Fruit fly (Drosophila melanogaster) whole organism, embryonic: ENCODE data around the gene Ac3.

Experiments
- Abd-B ChIP-seq: fragments of 200-800 bp; sonication (Bioruptor generic); optimal IDR thresholded peaks from 2 replicates; lab custom pipeline; 2018; ENCODE audit warnings: missing biosample characterization, mild to moderate bottlenecking, missing genetic modification characterization, moderate library complexity
- Atf3 ChIP-seq: fragments of 200-800 bp; sonication (Bioruptor generic); optimal IDR thresholded peaks from 3 replicates; lab custom pipeline; 2016; ENCODE audit warnings: missing biosample characterization, missing genetic modification characterization
- B-H2 ChIP-seq: fragments of 200-800 bp; sonication (Bioruptor generic); optimal IDR thresholded peaks from 2 replicates; lab custom pipeline; 2018; ENCODE audit warnings: missing biosample characterization, mild to moderate bottlenecking, missing genetic modification characterization
- CG11560 ChIP-seq: fragments of 200-800 bp; sonication (Bioruptor generic); IDR thresholded peaks from 3 replicates; pipeline ENCODE4 v1.3.6; 2022; ENCODE audit warnings: missing biosample characterization, missing genetic modification characterization
- CG12299 ChIP-seq: fragments of 200-800 bp; sonication (Bioruptor generic); optimal IDR thresholded peaks from 2 replicates; lab custom pipeline; 2018; ENCODE audit warnings: missing biosample characterization, mild to moderate bottlenecking, missing genetic modification characterization
- CG12391 ChIP-seq: fragments of 200-800 bp; sonication (Bioruptor generic); optimal IDR thresholded peaks from 3 replicates; lab custom pipeline; 2018; ENCODE audit warnings: missing biosample characterization, mild to moderate bottlenecking, missing genetic modification characterization, moderate library complexity
- CG13424 ChIP-seq: fragments of 200-800 bp; sonication (Bioruptor generic); optimal IDR thresholded peaks from 2 replicates; lab custom pipeline; 2019; ENCODE audit warnings: missing biosample characterization, mild to moderate bottlenecking, missing genetic modification characterization, moderate library complexity
- CG15073 ChIP-seq: fragments of 200-800 bp; sonication (Bioruptor generic); optimal IDR thresholded peaks from 2 replicates; lab custom pipeline; 2016; ENCODE audit warnings: missing biosample characterization, missing genetic modification characterization
- CG17802 ChIP-seq: fragments of 200-800 bp; sonication (Bioruptor generic); optimal IDR thresholded peaks from 2 replicates; lab custom pipeline; 2018; ENCODE audit warnings: missing biosample characterization, mild to moderate bottlenecking, missing genetic modification characterization, moderate library complexity
- CG18599 ChIP-seq: fragments of 200-800 bp; sonication (Bioruptor generic); optimal IDR thresholded peaks from 3 replicates; lab custom pipeline; 2017; ENCODE audit warnings: missing biosample characterization, missing genetic modification characterization, mild to moderate bottlenecking, moderate library complexity, missing genetic modification reagents
- CG2889 ChIP-seq: fragments of 200-800 bp; sonication (Bioruptor generic); IDR thresholded peaks from 3 replicates; pipeline ENCODE4 v1.3.6; 2022; ENCODE audit warnings: missing biosample characterization, missing genetic modification characterization
- CG30431 ChIP-seq: fragments of 200-800 bp; sonication (Bioruptor generic); optimal IDR thresholded peaks from 2 replicates; lab custom pipeline; 2017; ENCODE audit warnings: missing biosample characterization, missing genetic modification characterization
- CG3065 ChIP-seq: fragments of 200-800 bp; sonication (Bioruptor generic); optimal IDR thresholded peaks from 2 replicates; lab custom pipeline; 2016; ENCODE audit warnings: missing biosample characterization, missing genetic modification characterization
- CG3163 ChIP-seq: fragments of 200-800 bp; sonication (Bioruptor generic); optimal IDR thresholded peaks from 3 replicates; lab custom pipeline; 2016; ENCODE audit warnings: missing biosample characterization, missing genetic modification characterization
- CG4617 ChIP-seq: fragments of 200-800 bp; sonication (Bioruptor generic); optimal IDR thresholded peaks from 3 replicates; lab custom pipeline; 2016; ENCODE audit warnings: missing biosample characterization, missing genetic modification characterization, borderline replicate concordance
- CG7556 ChIP-seq: fragments of 200-800 bp; sonication (Bioruptor generic); optimal IDR thresholded peaks from 2 replicates; lab custom pipeline; 2017; ENCODE audit warnings: missing biosample characterization, mild to moderate bottlenecking, missing genetic modification characterization
- CG9727 ChIP-seq: fragments of 200-800 bp; sonication (Bioruptor generic); optimal IDR thresholded peaks from 3 replicates; lab custom pipeline; 2017; ENCODE audit warnings: missing biosample characterization, mild to moderate bottlenecking, missing genetic modification characterization
- Camta ChIP-seq: fragments of 200-800 bp; sonication (Bioruptor generic); optimal IDR thresholded peaks from 2 replicates; lab custom pipeline; 2016; ENCODE audit warnings: missing biosample characterization, missing genetic modification characterization
- CrebB ChIP-seq: fragments of 200-800 bp; sonication (Bioruptor generic); optimal IDR thresholded peaks from 3 replicates; lab custom pipeline; 2018; ENCODE audit warnings: missing biosample characterization, mild to moderate bottlenecking, missing genetic modification characterization
- D19B ChIP-seq: fragments of 200-800 bp; sonication (Bioruptor generic); optimal IDR thresholded peaks from 2 replicates; lab custom pipeline; 2017; ENCODE audit warnings: missing biosample characterization, mild to moderate bottlenecking, missing genetic modification characterization
- Dad ChIP-seq: fragments of 200-800 bp; sonication (Bioruptor generic); optimal IDR thresholded peaks from 3 replicates; lab custom pipeline; 2016; ENCODE audit warnings: missing biosample characterization, missing genetic modification characterization
- Elba2 ChIP-seq: fragments of 200-800 bp; sonication (Bioruptor generic); optimal IDR thresholded peaks from 3 replicates; lab custom pipeline; 2016; ENCODE audit warnings: missing biosample characterization, missing genetic modification characterization
- Ets65A ChIP-seq: fragments of 200-800 bp; sonication (Bioruptor generic); peaks from one replicate; lab custom pipeline; 2016; ENCODE audit warnings: missing biosample characterization, missing genetic modification characterization
- H15 ChIP-seq: fragments of 200-800 bp; sonication (Bioruptor generic); IDR thresholded peaks from 3 replicates; pipeline ENCODE4 v1.3.6; 2022; ENCODE audit warnings: missing biosample characterization, missing genetic modification characterization
- Hr39 ChIP-seq: fragments of >200 bp; optimal IDR thresholded peaks from 2 replicates; lab custom pipeline; 2017
- Mad ChIP-seq: fragments of 200-800 bp; sonication (Bioruptor generic); optimal IDR thresholded peaks from 2 replicates; lab custom pipeline; 2016; ENCODE audit warnings: missing biosample characterization, missing genetic modification characterization
- Ravus ChIP-seq: fragments of 200-800 bp; sonication (Bioruptor generic); IDR thresholded peaks from 2 replicates; pipeline ENCODE4 v1.3.6; 2022; ENCODE audit warnings: missing biosample characterization, missing genetic modification characterization
- Rx ChIP-seq: fragments of 200-800 bp; sonication (Bioruptor generic); IDR thresholded peaks from 2 replicates; pipeline ENCODE4 v1.3.6; 2022; ENCODE audit warnings: missing biosample characterization, missing genetic modification characterization
- Scr ChIP-seq: fragments of 200-800 bp; sonication (Bioruptor generic); IDR thresholded peaks from 2 replicates; pipeline ENCODE4 v1.3.6; 2022; ENCODE audit warnings: missing biosample characterization, missing genetic modification characterization; ENCODE audit not compliant: partially characterized antibody
- al ChIP-seq: fragments of 200-800 bp; sonication (Bioruptor generic); IDR thresholded peaks from 2 replicates; pipeline ENCODE4 v1.3.6; 2022; ENCODE audit warnings: missing biosample characterization, missing genetic modification characterization
- bowl ChIP-seq: fragments of 200-800 bp; sonication (Bioruptor generic); IDR thresholded peaks from 2 replicates; pipeline ENCODE4 v1.3.6; 2022; ENCODE audit warnings: missing biosample characterization, missing genetic modification characterization
- br ChIP-seq: fragments of >200 bp; optimal IDR thresholded peaks from 2 replicates; lab custom pipeline; 2017
- bsh ChIP-seq, 2 experiments: fragments of 200-800 bp; sonication (Bioruptor generic); optimal IDR thresholded peaks; 2 replicates each; lab custom pipeline; 2017 to 2018; ENCODE audit warnings: mild to moderate bottlenecking in 2 of 2, missing biosample characterization in 2 of 2, missing genetic modification characterization in 2 of 2, moderate library complexity in 1 of 2
- cas ChIP-seq: fragments of 200-800 bp; sonication (Bioruptor generic); IDR thresholded peaks from 2 replicates; pipeline ENCODE4 v1.3.6; 2022; ENCODE audit warnings: missing biosample characterization, missing genetic modification characterization
- corto ChIP-seq: fragments of 200-800 bp; sonication (Bioruptor generic); optimal IDR thresholded peaks from 2 replicates; lab custom pipeline; 2016; ENCODE audit warnings: missing biosample characterization, mild to moderate bottlenecking, missing genetic modification characterization, moderate library complexity
- da ChIP-seq: fragments of 200-800 bp; sonication (Bioruptor generic); optimal IDR thresholded peaks from 2 replicates; lab custom pipeline; 2016; ENCODE audit warnings: missing biosample characterization, missing genetic modification characterization
- danr ChIP-seq: fragments of 200-800 bp; sonication (Bioruptor generic); IDR thresholded peaks from 2 replicates; pipeline ENCODE4 v1.3.6; 2022; ENCODE audit warnings: missing biosample characterization, missing genetic modification characterization
- dm ChIP-seq: fragments of 200-800 bp; sonication (Bioruptor generic); optimal IDR thresholded peaks from 3 replicates; lab custom pipeline; 2016; ENCODE audit warnings: missing biosample characterization, missing genetic modification characterization
- emc ChIP-seq: fragments of 200-800 bp; sonication (Bioruptor generic); optimal IDR thresholded peaks from 2 replicates; lab custom pipeline; 2016; ENCODE audit warnings: missing biosample characterization, missing genetic modification characterization
- gfzf ChIP-seq: fragments of 200-800 bp; sonication (Bioruptor generic); optimal IDR thresholded peaks from 2 replicates; lab custom pipeline; 2016; ENCODE audit warnings: missing biosample characterization, mild to moderate bottlenecking, missing genetic modification characterization, moderate library complexity
- hth ChIP-seq: fragments of >200 bp; optimal IDR thresholded peaks from 2 replicates; lab custom pipeline; 2017; ENCODE audit warnings: inconsistent platforms
- jumu ChIP-seq: fragments of 200-800 bp; sonication (Bioruptor generic); optimal IDR thresholded peaks from 3 replicates; lab custom pipeline; 2016; ENCODE audit warnings: missing biosample characterization, missing genetic modification characterization
- oc ChIP-seq: fragments of 200-800 bp; sonication (Bioruptor generic); optimal IDR thresholded peaks from 2 replicates; lab custom pipeline; 2018; ENCODE audit warnings: missing biosample characterization, mild to moderate bottlenecking, missing genetic modification characterization, moderate library complexity
- odd ChIP-seq: fragments of 200-800 bp; sonication (Bioruptor generic); optimal IDR thresholded peaks from 2 replicates; lab custom pipeline; 2017; ENCODE audit warnings: missing biosample characterization, mild to moderate bottlenecking, missing genetic modification characterization
- row ChIP-seq: fragments of 200-800 bp; sonication (Bioruptor generic); IDR thresholded peaks from 3 replicates; pipeline ENCODE4 v1.3.6; 2022; ENCODE audit warnings: missing biosample characterization, missing genetic modification characterization
- sc ChIP-seq, 3 experiments: fragments of >200 bp in 2 of 3; fragments of 200-800 bp in 1 of 3; sonication (Bioruptor generic) in 1 of 3; optimal IDR thresholded peaks; 2 replicates in 2 of 3; 3 replicates in 1 of 3; lab custom pipeline; 2017; ENCODE audit warnings: mild to moderate bottlenecking in 1 of 3, missing biosample characterization in 1 of 3, missing genetic modification characterization in 1 of 3, missing genetic modification reagents in 1 of 3
- slbo ChIP-seq: fragments of 200-800 bp; sonication (Bioruptor generic); IDR thresholded peaks from 2 replicates; pipeline ENCODE4 v1.3.6; 2022; ENCODE audit warnings: missing biosample characterization, missing genetic modification characterization
- tap ChIP-seq: fragments of 200-800 bp; optimal IDR thresholded peaks from 3 replicates; lab custom pipeline; 2019; ENCODE audit warnings: missing biosample characterization, mild to moderate bottlenecking, missing genetic modification characterization, moderate library complexity
- tio ChIP-seq: fragments of 200-800 bp; sonication (Bioruptor generic); optimal IDR thresholded peaks from 2 replicates; lab custom pipeline; 2017; ENCODE audit warnings: missing biosample characterization, missing genetic modification characterization, inconsistent platforms
- toy ChIP-seq: fragments of 200-800 bp; sonication (Bioruptor generic); IDR thresholded peaks from 2 replicates; pipeline ENCODE4 v1.3.6; 2022; ENCODE audit warnings: missing biosample characterization, missing genetic modification characterization
- tx ChIP-seq: fragments of 200-800 bp; sonication (Bioruptor generic); optimal IDR thresholded peaks from 2 replicates; lab custom pipeline; 2016; ENCODE audit warnings: missing biosample characterization, missing genetic modification characterization
- wdn ChIP-seq: fragments of 200-800 bp; sonication (Bioruptor generic); IDR thresholded peaks from 2 replicates; pipeline ENCODE4 v1.3.6; 2022; ENCODE audit warnings: missing biosample characterization, missing genetic modification characterization
- z ChIP-seq: fragments of 200-800 bp; sonication (Bioruptor generic); IDR thresholded peaks from 3 replicates; pipeline ENCODE4 v1.3.6; 2022; ENCODE audit warnings: missing biosample characterization, missing genetic modification characterization

Ac3 gene

DNA sequence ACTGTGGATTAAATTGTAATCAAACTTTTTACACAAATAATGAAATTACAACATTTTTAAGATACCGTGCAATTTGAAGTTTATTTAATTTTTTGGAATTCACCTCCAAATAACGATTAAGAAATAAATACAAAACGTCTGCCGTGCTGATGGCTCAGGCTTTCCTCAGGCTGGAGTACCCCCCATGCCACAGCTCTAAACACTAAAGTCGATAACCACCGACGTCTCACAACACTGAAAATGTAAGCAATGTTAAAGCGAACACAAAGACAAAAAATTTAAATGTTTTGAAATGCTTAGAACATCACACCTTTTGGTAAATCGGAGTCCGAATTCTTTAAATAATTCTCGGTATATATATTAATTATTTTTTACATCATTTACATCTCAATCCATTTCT, 25.0 kb downstream of the Ac3 start (continued):
- peak in 1 of 2 experiments; percentile 59 for TF ChIP-seq bsh (GFP tag; optimal IDR thresholded peaks at IDR 0.05; lab: Kevin White, UChicago)
- TF ChIP-seq tio (GFP tag; lab: Kevin White, UChicago): peak; percentile 25
- no peak for TF ChIP-seq toy (GFP tag; lab: Robert Waterston, UW)
- TF ChIP-seq CG11560 (tag; lab: Robert Waterston, UW): no peak
- TF ChIP-seq corto: no peak
- no peak for TF ChIP-seq odd (GFP tag; lab: Kevin White, UChicago)
- TF ChIP-seq CrebB: no peak
- TF ChIP-seq H15 (GFP tag; lab: Robert Waterston, UW): no peak
- no peak; the same call in 1 of the 2 replicates for TF ChIP-seq al (GFP tag; lab: Robert Waterston, UW)
- peak; percentile 17 for TF ChIP-seq D19B (GFP tag; lab: Kevin White, UChicago)
- TF ChIP-seq CG17802: peak; percentile 85
- peak; percentile 13 for TF ChIP-seq CG3163 (GFP tag; lab: Kevin White, UChicago)
- peak; percentile 96 for TF ChIP-seq Ets65A (GFP tag; lab: Kevin White, UChicago)
- no peak for TF ChIP-seq Camta (GFP tag; lab: Kevin White, UChicago)
- peak; percentile 57 for TF ChIP-seq Mad
- TF ChIP-seq row: peak; percentile 83
- TF ChIP-seq CG2889 (GFP tag; lab: Robert Waterston, UW): peak; percentile 37; the same call in 1 of the 3 replicates
- peak; percentile 1 for TF ChIP-seq CG12299 (tag; lab: Kevin White, UChicago)
- peak; percentile 42; the same call in 1 of the 2 replicates for TF ChIP-seq cas
- no peak for TF ChIP-seq hth (lab: Kevin White, UChicago)
- peak; percentile 54 for TF ChIP-seq CG13424 (tag; lab: Kevin White, UChicago)
- no peak for TF ChIP-seq CG9727 (GFP tag; lab: Kevin White, UChicago)
- no peak for TF ChIP-seq CG18599 (GFP tag; lab: Kevin White, UChicago)
- peak; percentile 22 for TF ChIP-seq B-H2 (GFP tag; lab: Kevin White, UChicago)
- peak; percentile 85 for TF ChIP-seq slbo (GFP tag; lab: Robert Waterston, UW)
- TF ChIP-seq dm (GFP tag; lab: Kevin White, UChicago): peak; percentile 48
- TF ChIP-seq CG3065: no peak
- TF ChIP-seq sc (optimal IDR thresholded peaks at IDR 0.05; lab: Kevin White, UChicago): no peak
- TF ChIP-seq sc (GFP tag; optimal IDR thresholded peaks at IDR 0.05; lab: Kevin White, UChicago): no peak
- TF ChIP-seq bowl (GFP tag; lab: Robert Waterston, UW): no peak
- TF ChIP-seq danr (GFP tag; lab: Robert Waterston, UW): peak; percentile 25; the same call in 1 of the 2 replicates

- no peak for TF ChIP-seq br (lab: Kevin White, UChicago)
- TF ChIP-seq jumu (GFP tag; lab: Kevin White, UChicago): peak; percentile 19
- no peak for TF ChIP-seq CG7556 (GFP tag; lab: Kevin White, UChicago)
- peak; percentile 80 for TF ChIP-seq Ets65A (GFP tag; lab: Kevin White, UChicago)
- TF ChIP-seq CG30431 (GFP tag; lab: Kevin White, UChicago): no peak
- TF ChIP-seq Abd-B: no peak
- no peak for TF ChIP-seq da (GFP tag; lab: Kevin White, UChicago)
- TF ChIP-seq Hr39: no peak
- TF ChIP-seq z: no peak
- no peak for TF ChIP-seq emc (GFP tag; lab: Kevin White, UChicago)
- peak; percentile 19 for TF ChIP-seq tx (GFP tag; lab: Kevin White, UChicago)
- peak; percentile 10 for TF ChIP-seq Dad (GFP tag; lab: Kevin White, UChicago)
- no peak for TF ChIP-seq danr (GFP tag; lab: Robert Waterston, UW)
- TF ChIP-seq tap (tag; lab: Kevin White, UChicago): no peak
- no peak for TF ChIP-seq Rx (GFP tag; lab: Robert Waterston, UW)
- TF ChIP-seq CG12391 (tag; lab: Kevin White, UChicago): no peak
- TF ChIP-seq Atf3 (GFP tag; lab: Kevin White, UChicago): peak; percentile 8
- TF ChIP-seq CG15073 (GFP tag; lab: Kevin White, UChicago): no peak
- TF ChIP-seq CG4617 (GFP tag; lab: Kevin White, UChicago): peak; percentile 89
- no peak for TF ChIP-seq Ravus (GFP tag; lab: Robert Waterston, UW)
- peak; percentile 31 for TF ChIP-seq gfzf (GFP tag; lab: Kevin White, UChicago)
- TF ChIP-seq wdn (GFP tag; lab: Robert Waterston, UW): no peak
- TF ChIP-seq Elba2 (GFP tag; lab: Kevin White, UChicago): no peak
- no peak for TF ChIP-seq oc (tag; lab: Kevin White, UChicago)
- TF ChIP-seq Scr: peak; percentile 84
Observed at dm6 chr2L:21658529-21659009, 26.2 kb downstream of the Ac3 start, which contains the start of gene Cul2. Cul2 (plus strand) TSS chr2L:21658735.
